Worm (Caenorhabditis elegans): Measurements from ENCODE around the gene T22H9.1.
A peak's percentile ranks its signal among the peaks of the same experiment; 100 is the strongest.

T22H9.1 gene

ce11 chrV:347561-348345 lies 11.8 kb upstream of the T22H9.1 start (continued):
- TF ChIP-seq cebp-1 (GFP tag; IDR thresholded peaks at IDR 0.05) (no peak), cebp-1 (tag; optimal IDR thresholded peaks at IDR 0.05) (no peak), egrh-3 (GFP tag; IDR thresholded peaks at IDR 0.05) (peak; percentile 86), hmg-1.2 (GFP tag; IDR thresholded peaks at IDR 0.05) (no peak), xnd-1 (tag; optimal IDR thresholded peaks at IDR 0.05) (peak; percentile 16), D2030.7 (GFP tag; IDR thresholded peaks at IDR 0.05) (peak; percentile 27; the same call in 1 of the 2 replicates), B0336.3 (GFP tag; IDR thresholded peaks at IDR 0.05) (no peak), efl-1 (GFP tag; optimal IDR thresholded peaks at IDR 0.05) (peak; percentile 2), lin-35 (GFP tag; optimal IDR thresholded peaks at IDR 0.05) (no peak), Y53G8AR.9 (GFP tag; conservative IDR thresholded peaks at IDR 0.05) (no peak), lin-54 (GFP tag; optimal IDR thresholded peaks at IDR 0.05) (peak; percentile 34), lsl-1 (GFP tag; optimal IDR thresholded peaks at IDR 0.05) (peak; percentile 72), madf-6 (GFP tag; IDR thresholded peaks at IDR 0.05) (peak; percentile 61; the same call in 1 of the 2 replicates), tbp1 (GFP tag; optimal IDR thresholded peaks at IDR 0.05) (peak; percentile 3)

DNA sequence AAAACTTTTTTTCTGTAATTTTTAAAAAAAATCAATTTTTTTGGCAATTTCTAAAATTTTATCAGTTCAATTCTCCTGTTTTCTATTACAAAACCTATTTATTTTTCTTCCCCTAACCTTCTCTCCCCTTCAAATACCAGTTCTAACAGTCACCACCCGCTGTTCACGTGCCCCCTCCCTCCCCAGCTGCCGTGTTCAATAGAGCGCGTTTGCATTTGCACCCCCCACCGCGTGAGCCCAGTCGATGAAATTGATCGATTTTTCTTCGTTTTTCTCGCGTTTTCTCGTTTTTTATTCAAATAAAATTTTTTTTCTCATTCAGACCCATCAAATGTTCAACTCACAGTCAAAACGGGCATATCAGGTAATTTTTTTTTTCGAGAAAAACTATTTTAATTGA lies 10.5 kb upstream of the T22H9.1 start, which contains the start of gene atg-9:
TSS of gene atg-9 (plus strand) at position 332 of the 400 bp plus-strand sequence.
- TF ChIP-seq F57C9.4 (tag; optimal IDR thresholded peaks at IDR 0.05), result no peak
- TF ChIP-seq let-526 (GFP tag; IDR thresholded peaks at IDR 0.05), result peak; percentile 66; the same call in 1 of the 2 replicates
- peak; percentile 62 for TF ChIP-seq zfh-2 (GFP tag; conservative IDR thresholded peaks at IDR 0.05)
- peak; percentile 45 for TF ChIP-seq ama-1 (optimal IDR thresholded peaks at IDR 0.05)
- no peak for TF ChIP-seq ama-1 (GFP tag; optimal IDR thresholded peaks at IDR 0.05)
- peak; percentile 33 for TF ChIP-seq nhr-80 (tag; optimal IDR thresholded peaks at IDR 0.05)
- TF ChIP-seq lin-54 (GFP tag; optimal IDR thresholded peaks at IDR 0.05), result peak; percentile 20
- no peak for TF ChIP-seq cebp-2 (GFP tag; IDR thresholded peaks at IDR 0.05)
- peak in 1 of 3 experiments; percentile 68 for TF ChIP-seq lin-35 (GFP tag; optimal IDR thresholded peaks at IDR 0.05)
- peak; percentile 75 for TF ChIP-seq K12H6.12 (tag; optimal IDR thresholded peaks at IDR 0.05)
- no peak for TF ChIP-seq dpff-1 (tag; optimal IDR thresholded peaks at IDR 0.05)
- no peak for TF ChIP-seq lag-1 (GFP tag; IDR thresholded peaks at IDR 0.05)
- TF ChIP-seq Y53G8AR.9 (GFP tag; conservative IDR thresholded peaks at IDR 0.05), result peak; percentile 81
- no peak for TF ChIP-seq nfya-1 (tag; optimal IDR thresholded peaks at IDR 0.05; ENCODE audit: borderline replicate concordance, insufficient read depth)
- TF ChIP-seq tlf-1 (GFP tag; optimal IDR thresholded peaks at IDR 0.05), result peak; percentile 59
- TF ChIP-seq lsl-1 (GFP tag; optimal IDR thresholded peaks at IDR 0.05), result no peak
- TF ChIP-seq pbrm-1 (GFP tag; IDR thresholded peaks at IDR 0.05), result peak; percentile 71
- TF ChIP-seq madf-10 (tag; optimal IDR thresholded peaks at IDR 0.05), result no peak
- no peak for TF ChIP-seq B0019.2 (GFP tag; conservative IDR thresholded peaks at IDR 0.05)
- no peak for TF ChIP-seq nfya-2 (GFP tag; IDR thresholded peaks at IDR 0.05)
- TF ChIP-seq dox-1 (GFP tag; IDR thresholded peaks at IDR 0.05), result peak; percentile 70; the same call in 1 of the 2 replicates
- TF ChIP-seq aptf-3 (GFP tag; IDR thresholded peaks at IDR 0.05), result no peak
- TF ChIP-seq hmg-20 (GFP tag; IDR thresholded peaks at IDR 0.05), result 0 out of 2 replicates have a peak, but pooled peaks have one; percentile 22
- TF ChIP-seq attf-3 (GFP tag; conservative IDR thresholded peaks at IDR 0.05), result no peak
- no peak for TF ChIP-seq unc-130 (GFP tag; optimal IDR thresholded peaks at IDR 0.05)
- TF ChIP-seq atf-7 (tag; optimal IDR thresholded peaks at IDR 0.05), result peak; percentile 55
- no peak for TF ChIP-seq ztf-6 (GFP tag; IDR thresholded peaks at IDR 0.05)
- no peak; the same call in 1 of the 2 replicates for TF ChIP-seq Y67H2A.10 (GFP tag; conservative IDR thresholded peaks at IDR 0.05)
- TF ChIP-seq xnd-1 (tag; optimal IDR thresholded peaks at IDR 0.05), result no peak
- peak; percentile 73 for TF ChIP-seq ztf-26 (tag; optimal IDR thresholded peaks at IDR 0.05)
- peak; percentile 80; the same call in 1 of the 2 replicates for TF ChIP-seq Y56A3A.18 (GFP tag; IDR thresholded peaks at IDR 0.05)
- TF ChIP-seq T07F8.4 (tag; optimal IDR thresholded peaks at IDR 0.05), result no peak
- TF ChIP-seq nfyb-1 (GFP tag; IDR thresholded peaks at IDR 0.05), result peak; percentile 81
- TF ChIP-seq zim-3 (tag; optimal IDR thresholded peaks at IDR 0.05), result no peak
- no peak for TF ChIP-seq snpc-4 (GFP tag; optimal IDR thresholded peaks at IDR 0.05)
- peak in 2 of 4 experiments; percentile 29 to 53 for TF ChIP-seq snpc-4 (tag; optimal IDR thresholded peaks at IDR 0.05)
- no peak for TF ChIP-seq B0035.1 (tag; optimal IDR thresholded peaks at IDR 0.05)
- TF ChIP-seq rcor-1 (GFP tag; IDR thresholded peaks at IDR 0.05), result peak; percentile 57

Measured in whole organism, young adult.